Fruit fly (Drosophila melanogaster) whole organism, pupa: ENCODE results near the gene CG43219.

Experiments
- CG13204 ChIP-seq: fragments of 200-800 bp; sonication (Bioruptor generic); optimal IDR thresholded peaks from 2 replicates; lab custom pipeline; 2018; ENCODE audit warnings: missing biosample characterization, mild to moderate bottlenecking, missing genetic modification characterization, moderate library complexity
- CG14655 ChIP-seq: fragments of 200-800 bp; sonication (Bioruptor generic); optimal IDR thresholded peaks from 3 replicates; lab custom pipeline; 2017; ENCODE audit warnings: mild to moderate bottlenecking, missing biosample characterization, missing genetic modification reagents, missing genetic modification characterization
- CG15710 ChIP-seq: fragments of 200-800 bp; sonication (Bioruptor generic); optimal IDR thresholded peaks from 2 replicates; lab custom pipeline; 2018; ENCODE audit warnings: missing biosample characterization, mild to moderate bottlenecking, missing genetic modification characterization, moderate library complexity
- CG17806 ChIP-seq: fragments of 200-800 bp; sonication (Bioruptor generic); optimal IDR thresholded peaks from 2 replicates; lab custom pipeline; 2018; ENCODE audit warnings: missing biosample characterization, mild to moderate bottlenecking, missing genetic modification characterization, moderate library complexity
- CG34367 ChIP-seq: fragments of 200-800 bp; sonication (Bioruptor generic); optimal IDR thresholded peaks from 2 replicates; lab custom pipeline; 2018; ENCODE audit warnings: missing biosample characterization, mild to moderate bottlenecking, missing genetic modification characterization
- D1 ChIP-seq: fragments of 200-800 bp; sonication (Bioruptor generic); optimal IDR thresholded peaks from 2 replicates; lab custom pipeline; 2018; ENCODE audit warnings: missing biosample characterization, mild to moderate bottlenecking, missing genetic modification characterization, moderate library complexity
- EcR ChIP-seq: fragments of 200-800 bp; sonication (Bioruptor generic); optimal IDR thresholded peaks from 3 replicates; lab custom pipeline; 2019; ENCODE audit warnings: missing biosample characterization, missing genetic modification characterization, mild to moderate bottlenecking, moderate library complexity, missing genetic modification reagents
- Ets98B ChIP-seq: fragments of 200-800 bp; sonication (Bioruptor generic); IDR thresholded peaks from 2 replicates; pipeline ENCODE4 v1.3.6; 2022; ENCODE audit warnings: missing biosample characterization, missing genetic modification characterization
- Pif1A ChIP-seq: fragments of 200-800 bp; sonication (Bioruptor generic); optimal IDR thresholded peaks from 3 replicates; lab custom pipeline; 2016; ENCODE audit warnings: missing biosample characterization, missing genetic modification characterization
- Pif1B ChIP-seq: fragments of 200-800 bp; sonication (Bioruptor generic); optimal IDR thresholded peaks from 3 replicates; lab custom pipeline; 2016; ENCODE audit warnings: missing biosample characterization, missing genetic modification characterization

DNA sequence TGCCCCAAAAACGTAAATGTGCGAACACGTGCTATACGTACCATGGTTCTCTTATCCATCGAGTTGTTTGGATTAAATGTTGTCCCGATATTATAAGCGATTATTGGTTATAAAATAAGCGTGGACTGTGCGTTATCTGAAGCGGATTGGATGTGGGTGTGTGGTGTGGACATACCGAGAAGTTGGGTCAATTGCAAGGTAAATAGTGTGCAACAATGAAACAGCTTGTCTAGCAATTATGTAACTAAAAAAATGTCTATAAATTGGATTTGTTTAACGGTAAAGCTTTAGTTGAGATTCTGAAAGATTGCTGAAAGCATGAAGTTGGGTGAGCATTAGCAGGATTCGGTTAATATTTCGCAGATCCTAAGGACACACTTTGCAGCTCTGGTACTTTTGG, 37.5 kb downstream of the CG43219 start, which contains the start of gene CG43218:
- TF ChIP-seq D1 = no peak
- no peak for TF ChIP-seq CG34367 (tag; lab: Kevin White, UChicago)
- TF ChIP-seq CG15710 (tag; lab: Kevin White, UChicago) = no peak
- no peak for TF ChIP-seq CG13204
- TF ChIP-seq Pif1A (GFP tag; lab: Kevin White, UChicago) = no peak
- no peak for TF ChIP-seq CG14655 (GFP tag; lab: Kevin White, UChicago)
- no peak for TF ChIP-seq Pif1B (GFP tag; lab: Kevin White, UChicago)
- no peak for TF ChIP-seq CG17806 (tag; lab: Kevin White, UChicago)
- TF ChIP-seq Ets98B (GFP tag; lab: Robert Waterston, UW) = no peak
- no peak for TF ChIP-seq EcR (GFP tag; lab: Kevin White, UChicago)
